Worm (Caenorhabditis elegans): ENCODE measurements around the gene ZK899.3.

The ZK899.3 gene

ce11 chrX:9467573-9467972 is 14.6 kb downstream of the ZK899.3 start (continued):
- TF ChIP-seq nhr-20 (tag; optimal IDR thresholded peaks at IDR 0.05) (peak; percentile 85), elt-2 (tag; optimal IDR thresholded peaks at IDR 0.05) (peak; percentile 9), ceh-90 (tag; optimal IDR thresholded peaks at IDR 0.05) (no peak), isw-1 (GFP tag; IDR thresholded peaks at IDR 0.05) (peak; percentile 23), dsc-1 (tag; optimal IDR thresholded peaks at IDR 0.05) (peak; percentile 87), zip-4 (GFP tag; optimal IDR thresholded peaks at IDR 0.05) (peak; percentile 27), ces-1 (GFP tag; optimal IDR thresholded peaks at IDR 0.05) (no peak), ama-1 (optimal IDR thresholded peaks at IDR 0.05) (no peak), dpl-1 (GFP tag; optimal IDR thresholded peaks at IDR 0.05) (no peak), C16A3.4 (tag; optimal IDR thresholded peaks at IDR 0.05) (peak; percentile 67), aly-2 (tag; optimal IDR thresholded peaks at IDR 0.05) (no peak), lin-39 (tag; optimal IDR thresholded peaks at IDR 0.05) (peak; percentile 32), tlp-1 (tag; optimal IDR thresholded peaks at IDR 0.05) (no peak), fos-1 (tag; optimal IDR thresholded peaks at IDR 0.05) (peak; percentile 70), snu-23 (GFP tag; optimal IDR thresholded peaks at IDR 0.05) (peak; percentile 87), C04F5.9 (tag; optimal IDR thresholded peaks at IDR 0.05) (no peak), nhr-71 (tag; optimal IDR thresholded peaks at IDR 0.05) (peak; percentile 75), egl-13 (tag; optimal IDR thresholded peaks at IDR 0.05) (peak; percentile 27), nhr-76 (tag; optimal IDR thresholded peaks at IDR 0.05) (peak; percentile 4), nhr-12 (tag; optimal IDR thresholded peaks at IDR 0.05) (no peak), hlh-4 (tag; optimal IDR thresholded peaks at IDR 0.05) (no peak), nhr-28 (tag; optimal IDR thresholded peaks at IDR 0.05) (no peak), vab-15 (tag; optimal IDR thresholded peaks at IDR 0.05) (no peak), lin-14 (GFP tag; optimal IDR thresholded peaks at IDR 0.05) (peak; percentile 60), ceh-88 (GFP tag; IDR thresholded peaks at IDR 0.05) (no peak; the same call in 1 of the 2 replicates), ceh-63 (GFP tag; optimal IDR thresholded peaks at IDR 0.05) (no peak), sup-37 (GFP tag; optimal IDR thresholded peaks at IDR 0.05) (no peak), mab-9 (GFP tag; IDR thresholded peaks at IDR 0.05) (peak; percentile 48), C34B4.2 (tag; optimal IDR thresholded peaks at IDR 0.05) (no peak), mef-2 (tag; optimal IDR thresholded peaks at IDR 0.05) (no peak), fkh-8 (tag; optimal IDR thresholded peaks at IDR 0.05) (peak; percentile 33), xbp-1 (tag; optimal IDR thresholded peaks at IDR 0.05) (peak; percentile 74), unc-98 (GFP tag; IDR thresholded peaks at IDR 0.05) (no peak), Y116A8C.19 (tag; optimal IDR thresholded peaks at IDR 0.05; ENCODE audit: borderline replicate concordance) (no peak), rnt-1 (tag; optimal IDR thresholded peaks at IDR 0.05) (peak; percentile 72), sptf-1 (tag; optimal IDR thresholded peaks at IDR 0.05) (no peak), F16B12.6 (tag; optimal IDR thresholded peaks at IDR 0.05) (no peak), ceh-82 (tag; optimal IDR thresholded peaks at IDR 0.05) (peak; percentile 41 to 74 (median 70)), pag-3 (tag; optimal IDR thresholded peaks at IDR 0.05; ENCODE audit: borderline replicate concordance, insufficient read depth) (no peak), mdl-1 (tag; optimal IDR thresholded peaks at IDR 0.05) (peak in 1 of 2 experiments; percentile 66), ets-5 (GFP tag; IDR thresholded peaks at IDR 0.05) (no peak), unc-130 (tag; optimal IDR thresholded peaks at IDR 0.05) (no peak)

ce11 chrX:9472170-9472569 is 19.2 kb downstream of the ZK899.3 start, which contains the start of gene gap-2:
Gene gap-2, plus strand, starts transcription at chrX:9472470.
- TF ChIP-seq swsn-7 (tag; optimal IDR thresholded peaks at IDR 0.05) (no peak), nhr-12 (tag; optimal IDR thresholded peaks at IDR 0.05) (no peak)

All from whole organism, L1 larva.